Fruit fly (Drosophila melanogaster) whole organism, embryonic: Measurements from ENCODE around the gene UK114.

Experiments used
- Ada2b ChIP-seq: fragments of 200-800 bp; sonication (Bioruptor generic); IDR thresholded peaks from 2 replicates; pipeline ENCODE4 v1.3.6; 2022; ENCODE audit warnings: missing biosample characterization, missing genetic modification characterization
- CG10321 ChIP-seq: fragments of 200-800 bp; sonication (Bioruptor generic); IDR thresholded peaks from 2 replicates; pipeline ENCODE4 v1.3.6; 2022; ENCODE audit warnings: missing biosample characterization, missing genetic modification characterization
- CG11093 ChIP-seq: fragments of 200-800 bp; sonication (Bioruptor generic); IDR thresholded peaks from 3 replicates; pipeline ENCODE4 v1.3.6; 2022; ENCODE audit warnings: missing biosample characterization, missing genetic modification characterization
- CG11247 ChIP-seq: fragments of 200-800 bp; sonication (Bioruptor generic); IDR thresholded peaks from 2 replicates; pipeline ENCODE4 v1.3.6; 2022; ENCODE audit warnings: missing biosample characterization, missing genetic modification characterization
- CG1233 ChIP-seq: fragments of 200-800 bp; sonication (Bioruptor generic); optimal IDR thresholded peaks from 4 replicates; lab custom pipeline; 2018; ENCODE audit warnings: missing biosample characterization, mild to moderate bottlenecking, missing genetic modification characterization
- CG13624 ChIP-seq: fragments of 200-800 bp; sonication (Bioruptor generic); optimal IDR thresholded peaks from 2 replicates; lab custom pipeline; 2016; ENCODE audit warnings: missing biosample characterization, missing genetic modification characterization
- CG14710 ChIP-seq: fragments of 200-800 bp; sonication (Bioruptor generic); optimal IDR thresholded peaks from 3 replicates; lab custom pipeline; 2019; ENCODE audit warnings: missing biosample characterization, mild to moderate bottlenecking, missing genetic modification characterization, moderate library complexity
- CG15696 ChIP-seq: fragments of 200-800 bp; sonication (Bioruptor generic); optimal IDR thresholded peaks from 2 replicates; lab custom pipeline; 2019; ENCODE audit warnings: missing biosample characterization, mild to moderate bottlenecking, missing genetic modification characterization, moderate library complexity
- CG16863 ChIP-seq: fragments of 200-800 bp; sonication (Bioruptor generic); optimal IDR thresholded peaks from 3 replicates; lab custom pipeline; 2016; ENCODE audit warnings: missing biosample characterization, missing genetic modification characterization
- CG18764 ChIP-seq: fragments of 200-800 bp; sonication (Bioruptor generic); optimal IDR thresholded peaks from 3 replicates; lab custom pipeline; 2016; ENCODE audit warnings: missing biosample characterization, missing genetic modification characterization
- CG2129 ChIP-seq: fragments of 200-800 bp; sonication (Bioruptor generic); IDR thresholded peaks from 2 replicates; pipeline ENCODE4 v1.3.6; 2022; ENCODE audit warnings: missing biosample characterization, missing genetic modification characterization; ENCODE audit not compliant: partially characterized antibody
- CG33557 ChIP-seq: fragments of 200-800 bp; sonication (Bioruptor generic); optimal IDR thresholded peaks from 2 replicates; lab custom pipeline; 2019; ENCODE audit warnings: missing biosample characterization, mild to moderate bottlenecking, missing genetic modification characterization, moderate library complexity
- CG4404 ChIP-seq: fragments of 200-800 bp; sonication (Bioruptor generic); IDR thresholded peaks from 2 replicates; pipeline ENCODE4 v1.3.6; 2022; ENCODE audit warnings: missing biosample characterization, missing genetic modification characterization
- CG6254 ChIP-seq: fragments of 200-800 bp; sonication (Bioruptor generic); optimal IDR thresholded peaks from 3 replicates; lab custom pipeline; 2017; ENCODE audit warnings: mild to moderate bottlenecking, missing biosample characterization, missing genetic modification reagents, missing genetic modification characterization
- CG8359 ChIP-seq: fragments of 200-800 bp; sonication (Bioruptor generic); optimal IDR thresholded peaks from 2 replicates; lab custom pipeline; 2017; ENCODE audit warnings: missing biosample characterization, mild to moderate bottlenecking, missing genetic modification characterization, borderline replicate concordance
- CG8944 ChIP-seq: fragments of 200-800 bp; sonication (Bioruptor generic); optimal IDR thresholded peaks from 3 replicates; lab custom pipeline; 2016; ENCODE audit warnings: missing biosample characterization, missing genetic modification characterization
- CG9797 ChIP-seq: fragments of 200-800 bp; sonication (Bioruptor generic); optimal IDR thresholded peaks from 3 replicates; lab custom pipeline; 2018; ENCODE audit warnings: missing biosample characterization, mild to moderate bottlenecking, missing genetic modification characterization
- D ChIP-seq, 2 experiments: fragments of 200-800 bp in 1 of 2; fragments of >200 bp in 1 of 2; sonication (Bioruptor generic) in 1 of 2; optimal IDR thresholded peaks; 2 replicates in 1 of 2; 3 replicates in 1 of 2; lab custom pipeline; 2017; ENCODE audit warnings: mild to moderate bottlenecking in 1 of 2, missing biosample characterization in 1 of 2, missing genetic modification characterization in 1 of 2, missing genetic modification reagents in 1 of 2
- HmgZ ChIP-seq: fragments of 200-800 bp; sonication (Bioruptor generic); optimal IDR thresholded peaks from 2 replicates; lab custom pipeline; 2018; ENCODE audit warnings: missing biosample characterization, mild to moderate bottlenecking, missing genetic modification characterization
- Hr51 ChIP-seq, 2 experiments: fragments of 200-800 bp; sonication (Bioruptor generic); optimal IDR thresholded peaks; 2 replicates in 1 of 2; 3 replicates in 1 of 2; lab custom pipeline; 2016 to 2018; ENCODE audit warnings: missing biosample characterization in 2 of 2, missing genetic modification characterization in 2 of 2, mild to moderate bottlenecking in 1 of 2, moderate library complexity in 1 of 2
- Kr ChIP-seq: fragments of 200-800 bp; sonication (Bioruptor generic); optimal IDR thresholded peaks from 2 replicates; lab custom pipeline; 2017; ENCODE audit warnings: missing biosample characterization, mild to moderate bottlenecking, missing genetic modification characterization
- Med ChIP-seq: fragments of 200-800 bp; sonication (Bioruptor generic); peaks from one replicate; lab custom pipeline; 2016; ENCODE audit warnings: missing biosample characterization, missing genetic modification characterization, mild to moderate bottlenecking, inconsistent platforms, moderate library complexity
- Mrtf ChIP-seq: fragments of 200-800 bp; sonication (Bioruptor generic); IDR thresholded peaks from 3 replicates; pipeline ENCODE4 v1.3.6; 2022; ENCODE audit warnings: missing biosample characterization, missing genetic modification characterization
- Nf-YB ChIP-seq: fragments of 200-800 bp; sonication (Bioruptor generic); optimal IDR thresholded peaks from 3 replicates; lab custom pipeline; 2019; ENCODE audit warnings: missing biosample characterization, mild to moderate bottlenecking, missing genetic modification characterization, moderate library complexity
- Six4 ChIP-seq: fragments of 200-800 bp; sonication (Bioruptor generic); optimal IDR thresholded peaks from 2 replicates; lab custom pipeline; 2016; ENCODE audit warnings: missing biosample characterization, missing genetic modification characterization
- Sox100B ChIP-seq: fragments of 200-800 bp; sonication (Bioruptor generic); optimal IDR thresholded peaks from 3 replicates; lab custom pipeline; 2018; ENCODE audit warnings: missing biosample characterization, mild to moderate bottlenecking, missing genetic modification characterization
- ac ChIP-seq: fragments of 200-800 bp; sonication (Bioruptor generic); optimal IDR thresholded peaks from 3 replicates; lab custom pipeline; 2017; ENCODE audit warnings: missing biosample characterization, mild to moderate bottlenecking, missing genetic modification characterization
- ase ChIP-seq: fragments of 200-800 bp; sonication (Bioruptor generic); IDR thresholded peaks from 3 replicates; pipeline ENCODE4 v1.3.6; 2022; ENCODE audit warnings: missing biosample characterization, missing genetic modification characterization
- cad ChIP-seq: fragments of >200 bp; optimal IDR thresholded peaks from 2 replicates; lab custom pipeline; 2017; ENCODE audit warnings: missing biosample characterization, missing genetic modification characterization
- chinmo ChIP-seq: fragments of 200-800 bp; sonication (Bioruptor generic); IDR thresholded peaks from 4 replicates; pipeline ENCODE4 v1.3.6; 2022; ENCODE audit warnings: missing biosample characterization, missing genetic modification characterization; ENCODE audit not compliant: partially characterized antibody
- ems ChIP-seq: fragments of 200-800 bp; sonication (Bioruptor generic); optimal IDR thresholded peaks from 3 replicates; lab custom pipeline; 2016; ENCODE audit warnings: missing biosample characterization, missing genetic modification characterization
- esg ChIP-seq: fragments of 200-800 bp; sonication (Bioruptor generic); conservative IDR thresholded peaks from 2 replicates; pipeline ENCODE4 v1.3.6; 2022; ENCODE audit warnings: missing biosample characterization, missing genetic modification characterization
- eve ChIP-seq, 2 experiments: fragments of >200 bp; optimal IDR thresholded peaks; 2 replicates each; lab custom pipeline; 2017; ENCODE audit warnings: missing biosample characterization in 2 of 2, missing genetic modification characterization in 2 of 2
- fd102C ChIP-seq: fragments of 200-800 bp; sonication (Bioruptor generic); optimal IDR thresholded peaks from 2 replicates; lab custom pipeline; 2018; ENCODE audit warnings: missing biosample characterization, mild to moderate bottlenecking, missing genetic modification characterization, moderate library complexity
- fd3F ChIP-seq: fragments of 200-800 bp; sonication (Bioruptor generic); optimal IDR thresholded peaks from 2 replicates; lab custom pipeline; 2018; ENCODE audit warnings: missing biosample characterization, mild to moderate bottlenecking, missing genetic modification characterization, moderate library complexity
- gcm ChIP-seq: fragments of 200-800 bp; sonication (Bioruptor generic); optimal IDR thresholded peaks from 2 replicates; lab custom pipeline; 2019; ENCODE audit warnings: missing biosample characterization, mild to moderate bottlenecking, missing genetic modification characterization, moderate library complexity
- kni ChIP-seq: fragments of 200-800 bp; sonication (Bioruptor generic); optimal IDR thresholded peaks from 3 replicates; lab custom pipeline; 2017; ENCODE audit warnings: mild to moderate bottlenecking, missing biosample characterization, missing genetic modification reagents, missing genetic modification characterization
- phol ChIP-seq: fragments of 200-800 bp; sonication (Bioruptor generic); optimal IDR thresholded peaks from 3 replicates; lab custom pipeline; 2018; ENCODE audit warnings: missing biosample characterization, mild to moderate bottlenecking, missing genetic modification characterization, moderate library complexity
- prd ChIP-seq, 3 experiments: fragments of >200 bp in 2 of 3; fragments of 200-800 bp in 1 of 3; sonication (Bioruptor generic) in 1 of 3; optimal IDR thresholded peaks in 2 of 3; IDR thresholded peaks in 1 of 3; 2 replicates in 2 of 3; 3 replicates in 1 of 3; pipeline versions ENCODE4 v1.3.6 to Lab custom; 2017 to 2022; ENCODE audit warnings: missing biosample characterization in 1 of 3, missing genetic modification characterization in 1 of 3
- psq ChIP-seq: fragments of 200-800 bp; sonication (Bioruptor generic); optimal IDR thresholded peaks from 2 replicates; lab custom pipeline; 2017; ENCODE audit warnings: missing biosample characterization, missing genetic modification characterization
- repo ChIP-seq: fragments of 200-800 bp; sonication (Bioruptor generic); optimal IDR thresholded peaks from 2 replicates; lab custom pipeline; 2016; ENCODE audit warnings: missing biosample characterization, missing genetic modification characterization
- rib ChIP-seq: fragments of 200-800 bp; sonication (Bioruptor generic); IDR thresholded peaks from 2 replicates; pipeline ENCODE4 v1.3.6; 2022; ENCODE audit warnings: missing biosample characterization, missing genetic modification characterization
- scrt ChIP-seq: fragments of 200-800 bp; sonication (Bioruptor generic); optimal IDR thresholded peaks from 2 replicates; lab custom pipeline; 2018; ENCODE audit warnings: missing biosample characterization, mild to moderate bottlenecking, missing genetic modification characterization, moderate library complexity
- sens-2 ChIP-seq: fragments of 200-800 bp; sonication (Bioruptor generic); IDR thresholded peaks from 2 replicates; pipeline ENCODE4 v1.3.6; 2022; ENCODE audit warnings: missing biosample characterization, missing genetic modification characterization
- tgo ChIP-seq: fragments of 200-800 bp; sonication (Bioruptor generic); IDR thresholded peaks from 3 replicates; pipeline ENCODE4 v1.3.6; 2022; ENCODE audit warnings: missing biosample characterization, missing genetic modification characterization
- unc-4 ChIP-seq: fragments of 200-800 bp; sonication (Bioruptor generic); IDR thresholded peaks from 2 replicates; pipeline ENCODE4 v1.3.6; 2022; ENCODE audit warnings: missing biosample characterization, missing genetic modification characterization; ENCODE audit not compliant: partially characterized antibody
- unpg ChIP-seq: fragments of 200-800 bp; sonication (Bioruptor generic); optimal IDR thresholded peaks from 3 replicates; lab custom pipeline; 2018; ENCODE audit warnings: missing biosample characterization, mild to moderate bottlenecking, missing genetic modification characterization, moderate library complexity
- zfh1 ChIP-seq: fragments of 200-800 bp; sonication (Bioruptor generic); IDR thresholded peaks from 3 replicates; pipeline ENCODE4 v1.3.6; 2022; ENCODE audit warnings: missing biosample characterization, missing genetic modification characterization

Gene UK114

dm6 chr2L:15324103-15324840 is 49.4 kb upstream of the UK114 start (continued):
- TF ChIP-seq CG14710 (tag; lab: Kevin White, UChicago): peak; percentile 45
- no peak for TF ChIP-seq CG8359 (GFP tag; lab: Kevin White, UChicago)
- TF ChIP-seq ase (GFP tag; lab: Robert Waterston, UW): no peak
- no peak for TF ChIP-seq Ada2b (GFP tag; lab: Robert Waterston, UW)
- TF ChIP-seq cad (GFP tag; lab: Kevin White, UChicago): peak; percentile 31
- TF ChIP-seq eve (GFP tag; optimal IDR thresholded peaks at IDR 0.05; lab: Kevin White, UChicago): no peak
- TF ChIP-seq CG9797 (GFP tag; lab: Kevin White, UChicago): no peak
- no peak for TF ChIP-seq CG8944 (GFP tag; lab: Kevin White, UChicago)
- TF ChIP-seq CG15696 (tag; lab: Kevin White, UChicago): peak; percentile 93
- no peak for TF ChIP-seq sens-2 (GFP tag; lab: Robert Waterston, UW)
- no peak for TF ChIP-seq tgo (GFP tag; lab: Robert Waterston, UW)
- peak; percentile 85 for TF ChIP-seq Kr (GFP tag; lab: Kevin White, UChicago)
- TF ChIP-seq psq (GFP tag; lab: Kevin White, UChicago): no peak
- TF ChIP-seq CG6254 (GFP tag; lab: Kevin White, UChicago): no peak
- no peak for TF ChIP-seq esg (GFP tag; lab: Robert Waterston, UW)
- TF ChIP-seq Hr51 (GFP tag; optimal IDR thresholded peaks at IDR 0.05; lab: Kevin White, UChicago): no peak
- TF ChIP-seq unpg (GFP tag; lab: Kevin White, UChicago): no peak
- TF ChIP-seq CG4404 (GFP tag; lab: Robert Waterston, UW): no peak
- TF ChIP-seq Sox100B (GFP tag; lab: Kevin White, UChicago): no peak
- no peak for TF ChIP-seq CG18764 (GFP tag; lab: Kevin White, UChicago)
- TF ChIP-seq HmgZ (tag; lab: Kevin White, UChicago): no peak
- no peak for TF ChIP-seq chinmo
- no peak for TF ChIP-seq unc-4 (GFP tag; lab: Robert Waterston, UW)
- no peak for TF ChIP-seq rib (GFP tag; lab: Robert Waterston, UW)
- TF ChIP-seq CG10321 (GFP tag; lab: Robert Waterston, UW): no peak
- no peak for TF ChIP-seq CG16863 (GFP tag; lab: Kevin White, UChicago)
- peak; percentile 77 for TF ChIP-seq fd102C (GFP tag; lab: Kevin White, UChicago)
- no peak for TF ChIP-seq repo
- no peak for TF ChIP-seq ems (GFP tag; lab: Kevin White, UChicago)
- TF ChIP-seq zfh1 (GFP tag; lab: Robert Waterston, UW): no peak
- TF ChIP-seq CG13624: no peak
- no peak for TF ChIP-seq fd3F (GFP tag; lab: Kevin White, UChicago)
- TF ChIP-seq CG2129: no peak
- no peak for TF ChIP-seq Mrtf (GFP tag; lab: Robert Waterston, UW)
- no peak for TF ChIP-seq CG11093 (GFP tag; lab: Robert Waterston, UW)
- TF ChIP-seq Med (GFP tag; lab: Kevin White, UChicago): no peak
- peak; percentile 42 for TF ChIP-seq kni
- no peak for TF ChIP-seq phol (tag; lab: Kevin White, UChicago)
- TF ChIP-seq CG11247 (GFP tag; lab: Robert Waterston, UW): no peak
- peak; percentile 41 for TF ChIP-seq Nf-YB (GFP tag; lab: Kevin White, UChicago)
- TF ChIP-seq CG1233 (GFP tag; lab: Kevin White, UChicago): peak; percentile 9
- TF ChIP-seq D (optimal IDR thresholded peaks at IDR 0.05; lab: Kevin White, UChicago): peak; percentile 99
- TF ChIP-seq D (GFP tag; optimal IDR thresholded peaks at IDR 0.05; lab: Kevin White, UChicago): no peak
- peak; percentile 91 for TF ChIP-seq ac (GFP tag; lab: Kevin White, UChicago)
- peak; percentile 72 for TF ChIP-seq CG33557 (GFP tag; lab: Kevin White, UChicago)
- no peak for TF ChIP-seq Six4
- TF ChIP-seq prd (optimal IDR thresholded peaks at IDR 0.05; lab: Kevin White, UChicago): no peak
- peak; percentile 23; the same call in 1 of the 3 replicates for TF ChIP-seq prd (GFP tag; IDR thresholded peaks at IDR 0.05; lab: Robert Waterston, UW)
- peak; percentile 2 for TF ChIP-seq gcm (GFP tag; lab: Kevin White, UChicago)
- no peak for TF ChIP-seq scrt (GFP tag; lab: Kevin White, UChicago)
